Worm (Caenorhabditis elegans) whole organism, L1 larva: Measurements from ENCODE around the gene Y47D3A.13.

Source experiments
- blmp-1 ChIP-seq: fragments of 150-350 bp; optimal IDR thresholded peaks from 2 replicates; lab custom pipeline; 2014; ENCODE audit warnings: missing biosample characterization, missing genetic modification characterization
- ceh-82 ChIP-seq, 3 experiments: fragments of 150-350 bp in 1 of 3; sonication (generic microtip) in 2 of 3; optimal IDR thresholded peaks; 2 replicates each; lab custom pipeline; 2014 to 2017; ENCODE audit warnings: missing biosample characterization in 3 of 3, missing genetic modification characterization in 3 of 3
- nhr-11 ChIP-seq: fragments of 150-350 bp; optimal IDR thresholded peaks from 2 replicates; lab custom pipeline; 2014; ENCODE audit warnings: missing biosample characterization, missing genetic modification characterization

DNA sequence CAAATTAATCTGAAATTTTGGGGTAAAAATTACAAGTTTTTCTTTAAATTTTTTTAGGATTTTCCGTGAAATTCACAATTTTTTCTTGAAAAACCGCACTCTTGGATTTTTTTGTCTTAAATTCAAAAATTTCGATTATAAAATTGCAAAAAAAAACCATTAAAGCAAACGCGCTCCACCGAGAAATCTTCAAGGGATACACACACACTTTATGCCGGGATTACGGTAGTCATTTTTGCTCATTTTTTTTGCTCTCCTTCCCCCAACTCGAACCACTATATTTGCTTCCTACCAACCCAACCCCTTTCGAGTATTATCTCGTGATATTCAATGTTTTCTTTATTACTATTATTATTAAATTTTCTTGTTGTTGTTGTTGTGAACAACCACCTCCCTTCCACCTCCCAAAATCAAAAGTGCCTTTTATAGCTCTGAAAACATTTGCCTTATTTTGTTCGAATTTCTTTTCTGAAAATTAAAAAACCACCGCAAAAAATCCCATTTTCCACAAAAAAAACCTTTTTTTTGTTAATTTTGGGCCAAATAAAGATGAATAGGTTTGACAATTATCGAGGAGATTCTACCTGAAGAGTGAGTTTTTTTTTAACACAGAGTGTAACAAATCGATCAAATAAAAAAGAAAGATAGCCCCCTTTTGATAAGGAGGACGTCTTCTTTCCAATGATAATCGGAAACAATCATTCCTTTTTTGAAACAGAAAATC lies 28.0 kb upstream of the Y47D3A.13 start, which contains the start of gene Y47D3A.32:
- TF ChIP-seq nhr-11 (tag; lab: Kevin White, UChicago) (no peak), ceh-82 (tag; optimal IDR thresholded peaks at IDR 0.05; lab: Kevin White, UChicago) (no peak), blmp-1 (no peak)
